Fruit fly (Drosophila melanogaster) whole organism, embryonic: ENCODE data around the gene CG10702.

Experiments
- B-H2 ChIP-seq: fragments of 200-800 bp; sonication (Bioruptor generic); optimal IDR thresholded peaks from 2 replicates; lab custom pipeline; 2018; ENCODE audit warnings: missing biosample characterization, mild to moderate bottlenecking, missing genetic modification characterization
- Bteb2 ChIP-seq: fragments of 200-800 bp; sonication (Bioruptor generic); optimal IDR thresholded peaks from 2 replicates; lab custom pipeline; 2016; ENCODE audit warnings: missing biosample characterization, missing genetic modification characterization
- CG10462 ChIP-seq: fragments of 200-800 bp; sonication (Bioruptor generic); optimal IDR thresholded peaks from 2 replicates; lab custom pipeline; 2016; ENCODE audit warnings: missing biosample characterization, missing genetic modification characterization
- CG10565 ChIP-seq: fragments of 200-800 bp; sonication (Bioruptor generic); optimal IDR thresholded peaks from 3 replicates; lab custom pipeline; 2016; ENCODE audit warnings: missing biosample characterization, mild to moderate bottlenecking, missing genetic modification characterization
- CG11504 ChIP-seq: fragments of 200-800 bp; sonication (Bioruptor generic); optimal IDR thresholded peaks from 3 replicates; lab custom pipeline; 2019; ENCODE audit warnings: missing biosample characterization, mild to moderate bottlenecking, missing genetic modification characterization, moderate library complexity
- CG15479 ChIP-seq: fragments of 200-800 bp; sonication (Bioruptor generic); optimal IDR thresholded peaks from 3 replicates; lab custom pipeline; 2019; ENCODE audit warnings: missing biosample characterization, mild to moderate bottlenecking, missing genetic modification characterization, moderate library complexity
- CG17912 ChIP-seq: fragments of 200-800 bp; sonication (Bioruptor generic); optimal IDR thresholded peaks from 2 replicates; lab custom pipeline; 2018; ENCODE audit warnings: missing biosample characterization, mild to moderate bottlenecking, missing genetic modification characterization
- CG18476 ChIP-seq: fragments of 200-800 bp; sonication (Bioruptor generic); optimal IDR thresholded peaks from 2 replicates; lab custom pipeline; 2016; ENCODE audit warnings: missing biosample characterization, mild to moderate bottlenecking, missing genetic modification characterization
- CG3065 ChIP-seq: fragments of 200-800 bp; sonication (Bioruptor generic); optimal IDR thresholded peaks from 2 replicates; lab custom pipeline; 2016; ENCODE audit warnings: missing biosample characterization, missing genetic modification characterization
- CG32767 ChIP-seq: fragments of 200-800 bp; sonication (Bioruptor generic); IDR thresholded peaks from 2 replicates; pipeline ENCODE4 v1.3.6; 2022; ENCODE audit warnings: missing biosample characterization, missing genetic modification characterization
- CG34224 ChIP-seq: fragments of 200-800 bp; sonication (Bioruptor generic); IDR thresholded peaks from 3 replicates; pipeline ENCODE4 v1.3.6; 2022; ENCODE audit warnings: missing biosample characterization, missing genetic modification characterization; ENCODE audit not compliant: partially characterized antibody
- CG34376 ChIP-seq: fragments of 200-800 bp; sonication (Bioruptor generic); optimal IDR thresholded peaks from 2 replicates; lab custom pipeline; 2018; ENCODE audit warnings: missing biosample characterization, mild to moderate bottlenecking, missing genetic modification characterization
- CG43689 ChIP-seq: fragments of 200-800 bp; sonication (Bioruptor generic); IDR thresholded peaks from 2 replicates; pipeline ENCODE4 v1.3.6; 2022; ENCODE audit warnings: missing biosample characterization, missing genetic modification characterization
- CG6175 ChIP-seq: fragments of 200-800 bp; sonication (Bioruptor generic); IDR thresholded peaks from 3 replicates; pipeline ENCODE4 v1.3.6; 2022; ENCODE audit warnings: missing biosample characterization, missing genetic modification characterization
- CG6683 ChIP-seq: fragments of 200-800 bp; sonication (Bioruptor generic); optimal IDR thresholded peaks from 2 replicates; lab custom pipeline; 2017; ENCODE audit warnings: missing biosample characterization, mild to moderate bottlenecking, missing genetic modification characterization, missing genetic modification reagents
- CG6765 ChIP-seq: fragments of 200-800 bp; sonication (Bioruptor generic); optimal IDR thresholded peaks from 3 replicates; lab custom pipeline; 2017; ENCODE audit warnings: missing biosample characterization, mild to moderate bottlenecking, missing genetic modification characterization
- CG6854 ChIP-seq: fragments of 200-800 bp; sonication (Bioruptor generic); optimal IDR thresholded peaks from 3 replicates; lab custom pipeline; 2017; ENCODE audit warnings: missing biosample characterization, mild to moderate bottlenecking, missing genetic modification characterization
- CG7372 ChIP-seq: fragments of 200-800 bp; sonication (Bioruptor generic); IDR thresholded peaks from 2 replicates; pipeline ENCODE4 v1.3.6; 2022; ENCODE audit warnings: missing biosample characterization, missing genetic modification characterization
- CG7556 ChIP-seq: fragments of 200-800 bp; sonication (Bioruptor generic); optimal IDR thresholded peaks from 2 replicates; lab custom pipeline; 2017; ENCODE audit warnings: missing biosample characterization, mild to moderate bottlenecking, missing genetic modification characterization
- CG7839 ChIP-seq: fragments of 200-800 bp; sonication (Bioruptor generic); optimal IDR thresholded peaks from 3 replicates; lab custom pipeline; 2018; ENCODE audit warnings: missing biosample characterization, mild to moderate bottlenecking, missing genetic modification characterization, moderate library complexity
- Chrac-16 ChIP-seq: fragments of 200-800 bp; sonication (Bioruptor generic); optimal IDR thresholded peaks from 3 replicates; lab custom pipeline; 2016; ENCODE audit warnings: missing biosample characterization, missing genetic modification characterization
- Dll ChIP-seq: fragments of 200-800 bp; sonication (Bioruptor generic); IDR thresholded peaks from 4 replicates; pipeline ENCODE4 v1.3.6; 2022; ENCODE audit warnings: missing biosample characterization, missing genetic modification characterization; ENCODE audit not compliant: partially characterized antibody
- ERR ChIP-seq: fragments of 200-800 bp; sonication (Bioruptor generic); optimal IDR thresholded peaks from 2 replicates; lab custom pipeline; 2016; ENCODE audit warnings: missing biosample characterization, missing genetic modification characterization
- Elba2 ChIP-seq: fragments of 200-800 bp; sonication (Bioruptor generic); optimal IDR thresholded peaks from 3 replicates; lab custom pipeline; 2016; ENCODE audit warnings: missing biosample characterization, missing genetic modification characterization
- HLH3B ChIP-seq: fragments of 200-800 bp; sonication (Bioruptor generic); IDR thresholded peaks from 2 replicates; pipeline ENCODE4 v1.3.6; 2022; ENCODE audit warnings: missing biosample characterization, missing genetic modification characterization
- Lim3 ChIP-seq: fragments of 200-800 bp; sonication (Bioruptor generic); IDR thresholded peaks from 2 replicates; pipeline ENCODE4 v1.3.6; 2022; ENCODE audit warnings: missing biosample characterization, missing genetic modification characterization
- MESR4 ChIP-seq: fragments of 200-800 bp; sonication (Bioruptor generic); optimal IDR thresholded peaks from 2 replicates; lab custom pipeline; 2018; ENCODE audit warnings: missing biosample characterization, mild to moderate bottlenecking, missing genetic modification characterization, moderate library complexity
- Mes4 ChIP-seq: fragments of 200-800 bp; sonication (Bioruptor generic); optimal IDR thresholded peaks from 2 replicates; lab custom pipeline; 2016; ENCODE audit warnings: missing biosample characterization, missing genetic modification characterization
- NFAT ChIP-seq: fragments of 200-800 bp; sonication (Bioruptor generic); IDR thresholded peaks from 2 replicates; pipeline ENCODE4 v1.3.6; 2022; ENCODE audit warnings: missing biosample characterization, missing genetic modification characterization
- Nf-YB ChIP-seq: fragments of 200-800 bp; sonication (Bioruptor generic); optimal IDR thresholded peaks from 3 replicates; lab custom pipeline; 2019; ENCODE audit warnings: missing biosample characterization, mild to moderate bottlenecking, missing genetic modification characterization, moderate library complexity
- Ptx1 ChIP-seq: fragments of 200-800 bp; sonication (Bioruptor generic); IDR thresholded peaks from 2 replicates; pipeline ENCODE4 v1.3.6; 2022; ENCODE audit warnings: missing biosample characterization, missing genetic modification characterization
- ap ChIP-seq: fragments of 200-800 bp; sonication (Bioruptor generic); IDR thresholded peaks from 2 replicates; pipeline ENCODE4 v1.3.6; 2022; ENCODE audit warnings: missing biosample characterization, missing genetic modification characterization
- ash1 ChIP-seq: fragments of 200-800 bp; sonication (Bioruptor generic); optimal IDR thresholded peaks from 2 replicates; lab custom pipeline; 2018; ENCODE audit warnings: missing biosample characterization, mild to moderate bottlenecking, missing genetic modification characterization
- az2 ChIP-seq: fragments of 200-800 bp; sonication (Bioruptor generic); optimal IDR thresholded peaks from 3 replicates; lab custom pipeline; 2016; ENCODE audit warnings: missing biosample characterization, missing genetic modification characterization
- bcd ChIP-seq: fragments of 200-800 bp; sonication (Bioruptor generic); optimal IDR thresholded peaks from 2 replicates; lab custom pipeline; 2017; ENCODE audit warnings: missing biosample characterization, mild to moderate bottlenecking, missing genetic modification characterization
- cg ChIP-seq: fragments of 200-800 bp; sonication (Bioruptor generic); optimal IDR thresholded peaks from 3 replicates; lab custom pipeline; 2019; ENCODE audit warnings: missing biosample characterization, mild to moderate bottlenecking, missing genetic modification characterization, moderate library complexity
- ci ChIP-seq: fragments of 200-800 bp; sonication (Bioruptor generic); IDR thresholded peaks from 3 replicates; pipeline ENCODE4 v1.3.6; 2022; ENCODE audit warnings: missing biosample characterization, missing genetic modification characterization
- crp ChIP-seq, 2 experiments: fragments of 200-800 bp; sonication (Bioruptor generic); optimal IDR thresholded peaks; 2 replicates in 1 of 2; 3 replicates in 1 of 2; lab custom pipeline; 2017; ENCODE audit warnings: missing biosample characterization in 2 of 2, missing genetic modification characterization in 2 of 2, mild to moderate bottlenecking in 1 of 2, moderate library complexity in 1 of 2
- ind ChIP-seq: fragments of 200-800 bp; sonication (Bioruptor generic); optimal IDR thresholded peaks from 3 replicates; lab custom pipeline; 2016; ENCODE audit warnings: missing biosample characterization, missing genetic modification characterization
- lbe ChIP-seq: fragments of 200-800 bp; sonication (Bioruptor generic); optimal IDR thresholded peaks from 2 replicates; lab custom pipeline; 2016; ENCODE audit warnings: missing biosample characterization, mild to moderate bottlenecking, missing genetic modification characterization
- peb ChIP-seq: fragments of 200-800 bp; sonication (Bioruptor generic); IDR thresholded peaks from 2 replicates; pipeline ENCODE4 v1.3.6; 2022; ENCODE audit warnings: missing biosample characterization, missing genetic modification characterization
- pfk ChIP-seq: fragments of 200-800 bp; sonication (Bioruptor generic); optimal IDR thresholded peaks from 2 replicates; lab custom pipeline; 2018; ENCODE audit warnings: missing biosample characterization, mild to moderate bottlenecking, missing genetic modification characterization, moderate library complexity
- pho ChIP-seq: fragments of 200-800 bp; sonication (Bioruptor generic); optimal IDR thresholded peaks from 2 replicates; lab custom pipeline; 2016; ENCODE audit warnings: missing biosample characterization, missing genetic modification characterization
- pros ChIP-seq: fragments of 200-800 bp; sonication (Bioruptor generic); optimal IDR thresholded peaks from 3 replicates; lab custom pipeline; 2019; ENCODE audit warnings: missing biosample characterization, mild to moderate bottlenecking, missing genetic modification characterization, moderate library complexity
- sna ChIP-seq: fragments of 200-800 bp; sonication (Bioruptor generic); IDR thresholded peaks from 2 replicates; pipeline ENCODE4 v1.3.6; 2022; ENCODE audit warnings: missing biosample characterization, missing genetic modification characterization; ENCODE audit not compliant: partially characterized antibody
- tap ChIP-seq: fragments of 200-800 bp; optimal IDR thresholded peaks from 3 replicates; lab custom pipeline; 2019; ENCODE audit warnings: missing biosample characterization, mild to moderate bottlenecking, missing genetic modification characterization, moderate library complexity
- tio ChIP-seq: fragments of 200-800 bp; sonication (Bioruptor generic); optimal IDR thresholded peaks from 2 replicates; lab custom pipeline; 2017; ENCODE audit warnings: missing biosample characterization, missing genetic modification characterization, inconsistent platforms
- trem ChIP-seq: fragments of 200-800 bp; optimal IDR thresholded peaks from 3 replicates; lab custom pipeline; 2019; ENCODE audit warnings: missing biosample characterization, mild to moderate bottlenecking, missing genetic modification characterization, moderate library complexity
- vnd ChIP-seq: fragments of 200-800 bp; sonication (Bioruptor generic); IDR thresholded peaks from 3 replicates; pipeline ENCODE4 v1.3.6; 2022; ENCODE audit warnings: missing biosample characterization, missing genetic modification characterization; ENCODE audit not compliant: partially characterized antibody

CG10702 gene

dm6 chr2L:19071713-19072112, 2.1 kb upstream of the CG10702 start:
- TF ChIP-seq crp (GFP tag; optimal IDR thresholded peaks at IDR 0.05; lab: Kevin White, UChicago) (no peak), CG6683 (GFP tag; lab: Kevin White, UChicago) (no peak), B-H2 (GFP tag; lab: Kevin White, UChicago) (no peak), tap (tag; lab: Kevin White, UChicago) (no peak), vnd (GFP tag; lab: Robert Waterston, UW) (no peak), ind (GFP tag; lab: Kevin White, UChicago) (no peak), ap (GFP tag; lab: Robert Waterston, UW) (no peak), CG7372 (GFP tag; lab: Robert Waterston, UW) (no peak), Elba2 (GFP tag; lab: Kevin White, UChicago) (no peak), CG15479 (no peak), trem (no peak), CG6854 (GFP tag; lab: Kevin White, UChicago) (no peak), Nf-YB (no peak), Ptx1 (no peak), peb (no peak), tio (GFP tag; lab: Kevin White, UChicago) (no peak)

- TF ChIP-seq HLH3B (GFP tag; lab: Robert Waterston, UW) (0 out of 2 replicates have a peak, but pooled peaks have one; percentile 7), CG10565 (GFP tag; lab: Kevin White, UChicago) (no peak), Lim3 (GFP tag; lab: Robert Waterston, UW) (peak; percentile 36; the same call in 1 of the 2 replicates), Dll (GFP tag; lab: Robert Waterston, UW) (0 out of 4 replicates have a peak, but pooled peaks have one; percentile 39), CG11504 (tag; lab: Kevin White, UChicago) (peak; percentile 94), bcd (GFP tag; lab: Kevin White, UChicago) (no peak)
Measured at dm6 chr2L:19068393-19068792, 1.3 kb downstream of the CG10702 start.

dm6 chr2L:19064706-19065105, 4.9 kb downstream of the CG10702 start, which contains the start of gene CG17343:
TSS of gene CG17343 (plus strand) at chr2L:19064929.
- TF ChIP-seq crp (GFP tag; optimal IDR thresholded peaks at IDR 0.05; lab: Kevin White, UChicago) = peak in 1 of 2 experiments; percentile 7
- TF ChIP-seq CG18476 (GFP tag; lab: Kevin White, UChicago) = no peak
- TF ChIP-seq cg (GFP tag; lab: Kevin White, UChicago) = no peak
- TF ChIP-seq CG11504 (tag; lab: Kevin White, UChicago) = peak; percentile 67
- TF ChIP-seq ash1 (GFP tag; lab: Kevin White, UChicago) = no peak
- TF ChIP-seq CG34376 (GFP tag; lab: Kevin White, UChicago) = no peak
- TF ChIP-seq Mes4 = no peak
- TF ChIP-seq az2 = no peak
- no peak for TF ChIP-seq lbe
- no peak for TF ChIP-seq ERR
- TF ChIP-seq pho (GFP tag; lab: Kevin White, UChicago) = no peak
- no peak for TF ChIP-seq CG7556
- no peak for TF ChIP-seq NFAT
- TF ChIP-seq ci (GFP tag; lab: Robert Waterston, UW) = peak; percentile 21; the same call in 1 of the 3 replicates
- no peak for TF ChIP-seq CG32767 (GFP tag; lab: Robert Waterston, UW)
- no peak for TF ChIP-seq CG6175
- TF ChIP-seq CG34224 (GFP tag; lab: Robert Waterston, UW) = peak; percentile 96
- no peak for TF ChIP-seq Bteb2 (GFP tag; lab: Kevin White, UChicago)
- TF ChIP-seq Chrac-16 (GFP tag; lab: Kevin White, UChicago) = no peak
- no peak for TF ChIP-seq CG17912 (GFP tag; lab: Kevin White, UChicago)
- no peak for TF ChIP-seq CG7839 (tag; lab: Kevin White, UChicago)
- TF ChIP-seq MESR4 (GFP tag; lab: Kevin White, UChicago) = peak; percentile 59
- TF ChIP-seq pros = no peak
- no peak for TF ChIP-seq pfk (GFP tag; lab: Kevin White, UChicago)
- no peak for TF ChIP-seq CG43689 (GFP tag; lab: Robert Waterston, UW)
- TF ChIP-seq CG10462 (GFP tag; lab: Kevin White, UChicago) = no peak
- TF ChIP-seq sna (GFP tag; lab: Robert Waterston, UW) = peak; percentile 82
- TF ChIP-seq CG6765 (GFP tag; lab: Kevin White, UChicago) = no peak
- no peak for TF ChIP-seq CG3065 (GFP tag; lab: Kevin White, UChicago)
